Worm (Caenorhabditis elegans) whole organism, L1 larva: ENCODE data around the gene algn-11.

Source experiments
- C04F5.9 ChIP-seq: sonication (generic microtip); optimal IDR thresholded peaks from 2 replicates; lab custom pipeline; 2016; ENCODE audit warnings: missing genetic modification characterization, missing compliant biosample characterization
- C16A3.4 ChIP-seq: fragments of 150-350 bp; optimal IDR thresholded peaks from 2 replicates; lab custom pipeline; 2014; ENCODE audit warnings: missing biosample characterization, missing genetic modification characterization
- F16B12.6 ChIP-seq: fragments of 150-350 bp; optimal IDR thresholded peaks from 2 replicates; lab custom pipeline; 2014; ENCODE audit warnings: missing biosample characterization, missing genetic modification characterization
- Y116A8C.19 ChIP-seq: sonication (generic microtip); optimal IDR thresholded peaks from 2 replicates; lab custom pipeline; 2016; ENCODE audit warnings: missing compliant biosample characterization, missing genetic modification characterization, borderline replicate concordance
- aha-1 ChIP-seq: fragments of 150-350 bp; optimal IDR thresholded peaks from 2 replicates; lab custom pipeline; 2014; ENCODE audit warnings: missing biosample characterization, missing genetic modification characterization
- blmp-1 ChIP-seq: fragments of 150-350 bp; optimal IDR thresholded peaks from 2 replicates; lab custom pipeline; 2014; ENCODE audit warnings: missing biosample characterization, missing genetic modification characterization
- ceh-82 ChIP-seq, 3 experiments: fragments of 150-350 bp in 1 of 3; sonication (generic microtip) in 2 of 3; optimal IDR thresholded peaks; 2 replicates each; lab custom pipeline; 2014 to 2017; ENCODE audit warnings: missing biosample characterization in 3 of 3, missing genetic modification characterization in 3 of 3
- ceh-90 ChIP-seq: sonication (generic microtip); optimal IDR thresholded peaks from 2 replicates; lab custom pipeline; 2016; ENCODE audit warnings: missing genetic modification characterization, missing compliant biosample characterization
- ces-1 ChIP-seq: fragments of 150-350 bp; optimal IDR thresholded peaks from 2 replicates; lab custom pipeline; 2014; ENCODE audit warnings: missing biosample characterization, missing genetic modification reagents, missing genetic modification characterization
- dpl-1 ChIP-seq, 3 experiments: fragments of 150-350 bp in 2 of 3; sonication (generic microtip) in 1 of 3; optimal IDR thresholded peaks; 2 replicates each; lab custom pipeline; 2014 to 2017; ENCODE audit warnings: missing biosample characterization in 3 of 3, missing genetic modification characterization in 3 of 3, missing genetic modification reagents in 3 of 3
- egl-13 ChIP-seq: sonication (generic microtip); optimal IDR thresholded peaks from 2 replicates; lab custom pipeline; 2016; ENCODE audit warnings: missing genotype, missing genetic modification reagents, missing genetic modification characterization, missing compliant biosample characterization
- egl-27 ChIP-seq, 2 experiments: fragments of 150-350 bp in 1 of 2; sonication (generic microtip); optimal IDR thresholded peaks; 3 replicates each; lab custom pipeline; 2017 to 2018; ENCODE audit warnings: missing biosample characterization in 2 of 2, missing genetic modification characterization in 2 of 2, missing genetic modification reagents in 2 of 2
- elt-3 ChIP-seq, 6 experiments: fragments of 150-350 bp in 1 of 6; sonication (generic microtip); optimal IDR thresholded peaks; 2 replicates each; lab custom pipeline; 2017 to 2018; ENCODE audit warnings: missing biosample characterization in 6 of 6, missing genetic modification characterization in 6 of 6, inconsistent platforms in 1 of 6
- fkh-8 ChIP-seq: sonication (generic microtip); optimal IDR thresholded peaks from 2 replicates; lab custom pipeline; 2016; ENCODE audit warnings: mild to moderate bottlenecking, missing genetic modification characterization, missing compliant biosample characterization
- fos-1 ChIP-seq: fragments of 150-350 bp; optimal IDR thresholded peaks from 2 replicates; lab custom pipeline; 2014; ENCODE audit warnings: missing biosample characterization, missing genetic modification characterization
- grh-1 ChIP-seq: fragments of 200-800 bp; sonication (Bioruptor generic); IDR thresholded peaks from 2 replicates; pipeline ENCODE4 v1.3.6; 2022; ENCODE audit warnings: missing genetic modification reagents, missing genetic modification characterization, missing compliant biosample characterization
- hpl-2 ChIP-seq: fragments of 150-350 bp; optimal IDR thresholded peaks from 2 replicates; lab custom pipeline; 2014; ENCODE audit warnings: missing biosample characterization, missing genetic modification reagents, missing genetic modification characterization
- irx-1 ChIP-seq: sonication (generic microtip); optimal IDR thresholded peaks from 2 replicates; lab custom pipeline; 2016; ENCODE audit warnings: missing genetic modification characterization, missing compliant biosample characterization
- isw-1 ChIP-seq: fragments of 200-800 bp; sonication (Bioruptor generic); IDR thresholded peaks from 2 replicates; pipeline ENCODE4 v1.3.6; 2022; ENCODE audit warnings: missing genetic modification characterization, missing compliant biosample characterization
- jun-1 ChIP-seq: fragments of 150-350 bp; optimal IDR thresholded peaks from 2 replicates; lab custom pipeline; 2014; ENCODE audit warnings: missing biosample characterization, missing genetic modification reagents, missing genetic modification characterization
- lin-13 ChIP-seq: fragments of 150-350 bp; optimal IDR thresholded peaks from 2 replicates; lab custom pipeline; 2014; ENCODE audit warnings: missing biosample characterization, missing genetic modification reagents, missing genetic modification characterization
- lin-14 ChIP-seq: fragments of 200-800 bp; sonication (Bioruptor generic); optimal IDR thresholded peaks from 2 replicates; lab custom pipeline; 2018; ENCODE audit warnings: mild to moderate bottlenecking, missing genetic modification characterization, moderate library complexity, missing compliant biosample characterization
- lin-15B ChIP-seq: fragments of 150-350 bp; sonication (generic microtip); optimal IDR thresholded peaks from 3 replicates; lab custom pipeline; 2014; ENCODE audit warnings: missing biosample characterization, missing genetic modification characterization
- lin-35 ChIP-seq, 2 experiments: fragments of 150-350 bp; optimal IDR thresholded peaks; 2 replicates each; lab custom pipeline; 2014; ENCODE audit warnings: missing biosample characterization in 2 of 2, missing genetic modification characterization in 2 of 2, missing genetic modification reagents in 2 of 2
- lin-39 ChIP-seq: fragments of 150-350 bp; optimal IDR thresholded peaks from 2 replicates; lab custom pipeline; 2014; ENCODE audit warnings: missing biosample characterization, missing genetic modification reagents, missing genetic modification characterization
- lsy-2 ChIP-seq, 2 experiments: fragments of 150-350 bp; optimal IDR thresholded peaks; 2 replicates each; lab custom pipeline; 2014; ENCODE audit warnings: missing biosample characterization in 2 of 2, missing genetic modification characterization in 2 of 2
- mab-9 ChIP-seq: fragments of 200-800 bp; sonication (Bioruptor generic); IDR thresholded peaks from 2 replicates; pipeline ENCODE4 v1.3.6; 2022; ENCODE audit warnings: missing genetic modification reagents, missing genetic modification characterization, missing compliant biosample characterization
- mdl-1 ChIP-seq, 2 experiments: fragments of 150-350 bp; optimal IDR thresholded peaks; 2 replicates each; lab custom pipeline; 2014 to 2017; ENCODE audit warnings: missing biosample characterization in 2 of 2, missing genetic modification characterization in 2 of 2, inconsistent platforms in 1 of 2
- mef-2 ChIP-seq: fragments of 150-350 bp; optimal IDR thresholded peaks from 2 replicates; lab custom pipeline; 2014; ENCODE audit warnings: missing biosample characterization, missing genetic modification characterization
- nhr-11 ChIP-seq: fragments of 150-350 bp; optimal IDR thresholded peaks from 2 replicates; lab custom pipeline; 2014; ENCODE audit warnings: missing biosample characterization, missing genetic modification characterization
- nhr-19 ChIP-seq: fragments of 200-800 bp; sonication (Bioruptor generic); conservative IDR thresholded peaks from 2 replicates; pipeline ENCODE4 v1.3.6; 2022; ENCODE audit warnings: missing genetic modification characterization, missing compliant biosample characterization
- nhr-20 ChIP-seq: sonication (generic microtip); optimal IDR thresholded peaks from 2 replicates; lab custom pipeline; 2016; ENCODE audit warnings: mild to moderate bottlenecking, missing genetic modification characterization, missing compliant biosample characterization
- nhr-28 ChIP-seq: fragments of 150-350 bp; optimal IDR thresholded peaks from 2 replicates; lab custom pipeline; 2014; ENCODE audit warnings: missing biosample characterization, missing genetic modification characterization
- nhr-47 ChIP-seq: sonication (generic microtip); optimal IDR thresholded peaks from 2 replicates; lab custom pipeline; 2016; ENCODE audit warnings: mild to moderate bottlenecking, missing genetic modification characterization, moderate library complexity, missing compliant biosample characterization
- nhr-77 ChIP-seq: fragments of 150-350 bp; optimal IDR thresholded peaks from 2 replicates; lab custom pipeline; 2014; ENCODE audit warnings: missing biosample characterization, missing genetic modification characterization
- nhr-85 ChIP-seq: sonication (generic microtip); peaks from one replicate; lab custom pipeline; 2016; ENCODE audit warnings: missing genetic modification characterization, inconsistent platforms, missing compliant biosample characterization
- nhr-90 ChIP-seq: sonication (generic microtip); optimal IDR thresholded peaks from 2 replicates; lab custom pipeline; 2016; ENCODE audit warnings: mild to moderate bottlenecking, missing genetic modification characterization, missing compliant biosample characterization; ENCODE audit not compliant: poor library complexity
- rnt-1 ChIP-seq: sonication (generic microtip); optimal IDR thresholded peaks from 2 replicates; lab custom pipeline; 2016; ENCODE audit warnings: mild to moderate bottlenecking, missing genetic modification characterization, moderate library complexity, missing compliant biosample characterization
- skn-1 ChIP-seq: fragments of 150-350 bp; optimal IDR thresholded peaks from 2 replicates; lab custom pipeline; 2014; ENCODE audit warnings: missing biosample characterization, missing genetic modification characterization
- snpc-4 ChIP-seq: fragments of 150-350 bp; optimal IDR thresholded peaks from 2 replicates; lab custom pipeline; 2014; ENCODE audit warnings: missing biosample characterization, missing genetic modification characterization
- snu-23 ChIP-seq: sonication (generic microtip); optimal IDR thresholded peaks from 2 replicates; lab custom pipeline; 2016; ENCODE audit warnings: missing genetic modification characterization, missing compliant biosample characterization
- sox-4 ChIP-seq: sonication (generic microtip); optimal IDR thresholded peaks from 2 replicates; lab custom pipeline; 2016; ENCODE audit warnings: missing genetic modification characterization, missing compliant biosample characterization
- sup-37 ChIP-seq: fragments of 200-800 bp; sonication (Bioruptor generic); optimal IDR thresholded peaks from 2 replicates; lab custom pipeline; 2018; ENCODE audit warnings: mild to moderate bottlenecking, missing genetic modification characterization, missing compliant biosample characterization
- swsn-7 ChIP-seq: sonication (generic microtip); optimal IDR thresholded peaks from 2 replicates; lab custom pipeline; 2016; ENCODE audit warnings: missing genetic modification characterization, missing compliant biosample characterization
- tbx-2 ChIP-seq: sonication (generic microtip); optimal IDR thresholded peaks from 2 replicates; lab custom pipeline; 2016; ENCODE audit warnings: missing genetic modification characterization, missing compliant biosample characterization
- unc-130 ChIP-seq: fragments of 150-350 bp; optimal IDR thresholded peaks from 2 replicates; lab custom pipeline; 2017; ENCODE audit warnings: missing biosample characterization, missing genetic modification characterization, inconsistent platforms
- unc-62 ChIP-seq: fragments of 150-350 bp; optimal IDR thresholded peaks from 2 replicates; lab custom pipeline; 2014; ENCODE audit warnings: missing biosample characterization, missing genetic modification reagents, missing genetic modification characterization
- unc-86 ChIP-seq: sonication (generic microtip); optimal IDR thresholded peaks from 2 replicates; lab custom pipeline; 2016; ENCODE audit warnings: missing genetic modification characterization, missing compliant biosample characterization
- unc-98 ChIP-seq: fragments of 200-800 bp; sonication (Bioruptor generic); IDR thresholded peaks from 2 replicates; pipeline ENCODE4 v1.3.6; 2022; ENCODE audit warnings: missing genetic modification characterization, missing compliant biosample characterization
- ztf-4 ChIP-seq: fragments of 150-350 bp; optimal IDR thresholded peaks from 2 replicates; lab custom pipeline; 2014; ENCODE audit warnings: missing biosample characterization, missing genetic modification characterization

algn-11 gene

ce11 chrIII:7278491-7278890 lies 11.9 kb downstream of the algn-11 start (continued):
- TF ChIP-seq C16A3.4 (peak; percentile 78), unc-98 (GFP tag; lab: Robert Waterston, UW) (no peak), irx-1 (tag; lab: Kevin White, UChicago) (peak; percentile 43), snu-23 (peak; percentile 57), mef-2 (tag; lab: Kevin White, UChicago) (no peak), ceh-90 (tag; lab: Kevin White, UChicago) (no peak), lin-35 (GFP tag; optimal IDR thresholded peaks at IDR 0.05; lab: Kevin White, UChicago) (peak; percentile 13 to 73), unc-86 (no peak), isw-1 (GFP tag; lab: Robert Waterston, UW) (peak; percentile 38), lsy-2 (tag; optimal IDR thresholded peaks at IDR 0.05; lab: Kevin White, UChicago) (peak; percentile 49 to 85)

ce11 chrIII:7277228-7277627 lies 13.1 kb downstream of the algn-11 start, which contains the start of the genes spot-1 and B0361.11:
TSS of gene spot-1 (minus strand) at chrIII:7277274.
TSS of gene B0361.11 (plus strand) at chrIII:7277599.
- TF ChIP-seq nhr-28 (tag; lab: Kevin White, UChicago), result no peak
- TF ChIP-seq hpl-2 (GFP tag; lab: Kevin White, UChicago), result no peak
- peak; percentile 43 for TF ChIP-seq grh-1 (GFP tag; lab: Robert Waterston, UW)
- peak; percentile 72 for TF ChIP-seq snpc-4 (tag; lab: Kevin White, UChicago)
- TF ChIP-seq lsy-2 (tag; optimal IDR thresholded peaks at IDR 0.05; lab: Kevin White, UChicago), result peak; percentile 78 to 89
- peak; percentile 22 for TF ChIP-seq egl-13
- TF ChIP-seq snu-23, result peak; percentile 81
- TF ChIP-seq mdl-1 (tag; optimal IDR thresholded peaks at IDR 0.05; lab: Kevin White, UChicago), result peak in 1 of 2 experiments; percentile 11
- peak; percentile 62 for TF ChIP-seq lin-14 (GFP tag; lab: Kevin White, UChicago)
- peak; percentile 27 for TF ChIP-seq lin-39 (tag; lab: Kevin White, UChicago)
- TF ChIP-seq irx-1 (tag; lab: Kevin White, UChicago), result peak; percentile 39
- TF ChIP-seq sox-4, result peak; percentile 0
- TF ChIP-seq mab-9 (GFP tag; lab: Robert Waterston, UW), result no peak
- peak; percentile 83 for TF ChIP-seq nhr-85 (tag; lab: Kevin White, UChicago)
- TF ChIP-seq dpl-1 (GFP tag; optimal IDR thresholded peaks at IDR 0.05; lab: Kevin White, UChicago), result peak; percentile 93 to 97 (median 97)
- TF ChIP-seq jun-1, result peak; percentile 32
- TF ChIP-seq unc-86, result peak; percentile 31
- TF ChIP-seq nhr-47 (tag; lab: Kevin White, UChicago), result peak; percentile 77
- no peak for TF ChIP-seq egl-27 (tag; optimal IDR thresholded peaks at IDR 0.05; lab: Kevin White, UChicago)
- TF ChIP-seq F16B12.6 (tag; lab: Kevin White, UChicago), result peak; percentile 34
- TF ChIP-seq nhr-11, result no peak
- TF ChIP-seq nhr-19 (GFP tag; lab: Robert Waterston, UW), result peak; percentile 68
- no peak for TF ChIP-seq Y116A8C.19
- peak; percentile 31 for TF ChIP-seq C04F5.9
- peak; percentile 55 for TF ChIP-seq blmp-1 (tag; lab: Kevin White, UChicago)
- TF ChIP-seq swsn-7 (tag; lab: Kevin White, UChicago), result peak; percentile 57
- TF ChIP-seq ztf-4 (tag; lab: Kevin White, UChicago), result no peak
- peak in 2 of 6 experiments; percentile 31 to 50 for TF ChIP-seq elt-3 (tag; optimal IDR thresholded peaks at IDR 0.05; lab: Kevin White, UChicago)
- no peak for TF ChIP-seq unc-62
- TF ChIP-seq ces-1 (GFP tag; lab: Kevin White, UChicago), result no peak
- peak; percentile 53 for TF ChIP-seq lin-13 (GFP tag; lab: Kevin White, UChicago)
- TF ChIP-seq C16A3.4, result peak; percentile 72
- TF ChIP-seq aha-1 (tag; lab: Kevin White, UChicago), result no peak
- peak; percentile 67 for TF ChIP-seq unc-130 (tag; lab: Kevin White, UChicago)
- peak; percentile 76 for TF ChIP-seq rnt-1
- TF ChIP-seq mef-2 (tag; lab: Kevin White, UChicago), result no peak
- TF ChIP-seq skn-1 (tag; lab: Kevin White, UChicago), result peak; percentile 25
- TF ChIP-seq tbx-2 (tag; lab: Kevin White, UChicago), result peak; percentile 69
- TF ChIP-seq fkh-8 (tag; lab: Kevin White, UChicago), result no peak
- TF ChIP-seq nhr-20 (tag; lab: Kevin White, UChicago), result peak; percentile 70
- TF ChIP-seq lin-35 (GFP tag; optimal IDR thresholded peaks at IDR 0.05; lab: Kevin White, UChicago), result peak; percentile 96 to 99
- peak; percentile 18 for TF ChIP-seq fos-1
- peak; percentile 23 to 58 (median 50) for TF ChIP-seq ceh-82 (tag; optimal IDR thresholded peaks at IDR 0.05; lab: Kevin White, UChicago)
- peak; percentile 52 for TF ChIP-seq nhr-90 (tag; lab: Kevin White, UChicago)
- TF ChIP-seq nhr-77, result no peak
- TF ChIP-seq lin-15B (tag; lab: Kevin White, UChicago), result peak; percentile 53
- no peak for TF ChIP-seq sup-37 (GFP tag; lab: Kevin White, UChicago)
